Worm (Caenorhabditis elegans): ENCODE data around the gene chd-3.

chd-3 gene

DNA sequence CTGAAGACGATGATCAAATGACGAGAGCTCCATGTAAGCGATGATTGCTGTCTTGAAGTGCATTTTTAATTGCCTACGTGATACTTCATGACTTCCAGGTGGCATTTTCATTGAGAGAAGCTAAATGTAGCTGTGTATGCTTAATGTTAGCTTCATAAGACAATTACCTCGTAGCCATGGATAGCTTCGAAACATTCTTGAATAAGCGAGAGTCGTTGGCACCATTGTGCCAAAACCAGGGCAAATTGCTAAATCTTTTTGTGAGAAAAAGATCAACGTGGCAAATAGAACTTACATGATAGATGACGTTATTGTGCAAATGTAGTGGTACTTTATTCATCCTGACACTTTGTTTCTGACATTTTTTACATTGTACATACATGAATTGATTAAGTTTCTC is 10.9 kb upstream of the chd-3 start:
- no peak for TF ChIP-seq unc-62 (GFP tag; optimal IDR thresholded peaks at IDR 0.05)

DNA sequence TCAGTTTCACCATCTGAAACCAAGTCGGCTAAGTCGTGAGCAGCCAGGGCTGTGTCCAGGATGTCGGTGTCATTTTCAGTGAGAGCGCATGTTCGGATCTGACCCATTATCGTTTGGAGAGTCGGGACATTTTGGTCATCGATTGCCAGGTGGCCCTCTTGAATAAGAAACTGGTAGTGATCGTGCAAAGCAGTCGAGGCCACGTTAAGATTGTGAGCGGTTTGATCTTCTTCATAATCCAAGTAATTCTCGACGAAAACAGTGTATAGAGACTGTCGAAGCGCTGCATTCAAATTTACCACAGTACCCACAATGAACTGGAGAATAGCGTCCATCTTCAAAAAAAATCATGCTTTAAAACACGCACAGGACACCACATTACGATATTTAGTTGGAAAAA is 10.1 kb upstream of the chd-3 start, which contains the start of gene T14G8.6:
T14G8.6 (minus strand) TSS at position 338 of the 400 bp plus-strand sequence.
- TF ChIP-seq unc-62 (GFP tag; optimal IDR thresholded peaks at IDR 0.05): no peak

DNA sequence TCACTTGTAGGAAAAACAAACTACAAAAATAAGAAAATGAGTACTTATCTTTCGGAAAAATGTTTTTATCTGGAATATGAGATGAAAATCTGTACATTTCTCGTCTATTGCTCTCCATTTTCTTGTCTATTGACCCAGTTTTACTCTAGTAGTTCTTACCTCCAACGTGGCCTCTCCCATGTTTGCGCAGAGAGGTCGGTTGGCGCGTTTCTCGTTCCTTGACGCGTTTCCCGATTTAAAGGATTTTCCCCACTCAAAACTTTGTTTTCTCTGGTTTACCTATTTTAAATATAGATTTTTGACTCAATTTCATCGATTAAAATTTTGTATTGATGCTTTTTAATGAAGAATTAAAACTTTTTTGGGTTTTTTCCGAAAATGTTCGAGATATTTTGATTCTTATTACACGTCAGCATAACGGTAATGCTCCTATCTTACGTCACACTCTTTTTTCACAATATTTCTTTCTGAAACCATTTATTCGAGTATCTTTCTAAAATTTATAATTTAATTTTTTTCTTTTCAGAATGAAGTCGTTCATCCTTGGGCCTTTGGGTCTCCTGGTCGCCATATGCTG is 8.4 kb upstream of the chd-3 start, which contains the start of gene T14G8.3:
T14G8.3 (plus strand) TSS at position 527 of the 577 bp plus-strand sequence.
- TF ChIP-seq unc-62 (GFP tag; optimal IDR thresholded peaks at IDR 0.05): no peak

DNA sequence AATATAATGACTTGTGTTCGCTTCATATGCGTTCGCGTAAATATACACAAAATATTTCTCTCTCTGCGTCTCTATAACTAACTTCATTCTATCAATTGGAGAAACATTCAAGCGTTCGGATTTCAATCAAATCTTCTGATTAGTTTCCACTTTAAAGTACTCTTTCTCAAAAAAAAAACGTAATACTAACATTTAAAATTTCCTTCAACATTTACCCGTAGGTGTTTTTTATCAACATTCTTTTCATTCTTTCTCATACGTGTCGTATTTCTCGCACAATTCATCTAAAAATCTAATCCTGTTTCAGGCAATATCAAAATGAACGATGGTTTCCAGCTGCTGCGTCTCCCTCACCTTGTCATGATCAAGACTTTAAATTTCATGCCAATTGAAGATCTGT is 5.3 kb upstream of the chd-3 start, which contains the start of gene T14G8.2:
T14G8.2 (plus strand) TSS at position 301 of the 400 bp plus-strand sequence.
- no peak for TF ChIP-seq unc-62 (GFP tag; optimal IDR thresholded peaks at IDR 0.05)

DNA sequence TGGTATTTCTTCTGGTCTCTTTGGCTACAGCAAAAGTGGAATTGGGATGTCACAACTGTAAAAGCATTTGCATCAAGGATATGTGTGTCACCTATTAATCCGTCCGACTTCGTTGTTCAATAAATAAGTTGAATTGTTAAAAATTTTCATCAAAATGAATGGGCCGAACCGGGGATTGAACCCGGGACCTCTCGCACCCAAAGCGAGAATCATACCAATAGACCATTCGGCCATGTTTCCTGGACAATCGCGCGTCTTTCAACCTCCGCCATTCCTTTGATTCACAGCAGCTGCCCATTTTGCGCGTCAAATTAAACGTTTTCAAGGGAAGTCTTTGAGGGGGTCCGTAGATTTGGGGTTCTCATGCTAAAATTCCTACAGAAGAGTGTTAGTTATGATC is 2.3 kb upstream of the chd-3 start:
- TF ChIP-seq unc-62 (GFP tag; optimal IDR thresholded peaks at IDR 0.05): no peak

DNA sequence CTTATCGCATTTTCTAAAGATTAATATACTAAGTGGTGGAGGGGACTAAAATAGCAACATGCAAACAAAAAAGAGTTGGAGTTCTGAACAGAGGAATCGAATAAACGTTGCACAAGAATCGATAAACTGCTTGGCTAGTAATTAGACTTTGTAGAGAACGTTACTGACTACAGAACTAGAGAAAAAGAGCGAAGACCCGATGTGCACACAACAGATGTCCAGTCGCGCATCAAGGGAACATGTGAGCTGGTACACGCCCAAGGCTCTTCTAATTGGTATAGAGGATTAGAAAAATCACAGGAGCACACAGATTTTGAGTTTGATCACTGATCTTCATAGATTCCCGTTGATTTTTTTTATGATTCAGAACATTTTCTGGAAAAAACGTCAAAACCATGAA is 1.7 kb upstream of the chd-3 start:
- TF ChIP-seq unc-62 (GFP tag; optimal IDR thresholded peaks at IDR 0.05): no peak

DNA sequence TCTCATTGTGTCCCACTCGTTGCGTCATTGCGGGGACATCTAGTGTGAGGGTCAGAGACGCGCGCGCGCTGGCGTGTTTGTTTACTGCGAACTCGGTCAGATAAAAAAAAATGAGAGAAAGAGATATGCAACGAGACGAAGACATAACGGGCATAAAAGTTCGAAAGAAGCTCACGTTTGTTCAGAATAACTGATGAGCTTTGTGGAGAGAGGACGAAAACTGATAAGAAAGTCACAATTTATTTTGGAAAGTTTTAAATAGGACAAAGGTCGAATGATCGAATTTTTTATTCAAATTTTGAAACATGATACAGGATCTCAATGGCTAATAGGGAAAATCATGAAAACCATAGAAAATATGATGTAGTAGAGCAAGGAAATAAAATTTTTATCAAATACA is 678 bp upstream of the chd-3 start:
- no peak for TF ChIP-seq unc-62 (GFP tag; optimal IDR thresholded peaks at IDR 0.05)

DNA sequence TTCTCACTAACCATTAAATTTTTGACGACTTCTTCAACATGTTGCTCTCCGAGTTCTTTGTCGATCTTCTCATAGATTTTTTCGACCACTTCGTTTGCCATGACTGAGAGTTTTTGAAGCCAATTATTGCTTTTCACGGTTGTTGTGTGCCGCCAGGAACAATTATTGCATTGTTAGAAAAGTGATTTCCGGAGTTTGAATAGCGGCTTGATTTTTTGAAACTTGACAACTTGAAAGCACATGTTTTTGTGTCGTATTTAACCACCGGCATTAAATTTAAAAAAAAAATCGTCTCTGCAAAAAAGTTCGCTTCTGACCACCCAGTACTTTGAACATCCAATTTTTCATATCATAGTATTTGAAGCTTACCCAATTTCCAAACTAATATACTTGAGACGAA is 6.4 kb downstream of the chd-3 start, which contains the start of gene C52G5.3:
C52G5.3 (minus strand) TSS at position 101 of the 400 bp plus-strand sequence.
- no peak for TF ChIP-seq unc-62 (GFP tag; optimal IDR thresholded peaks at IDR 0.05)

DNA sequence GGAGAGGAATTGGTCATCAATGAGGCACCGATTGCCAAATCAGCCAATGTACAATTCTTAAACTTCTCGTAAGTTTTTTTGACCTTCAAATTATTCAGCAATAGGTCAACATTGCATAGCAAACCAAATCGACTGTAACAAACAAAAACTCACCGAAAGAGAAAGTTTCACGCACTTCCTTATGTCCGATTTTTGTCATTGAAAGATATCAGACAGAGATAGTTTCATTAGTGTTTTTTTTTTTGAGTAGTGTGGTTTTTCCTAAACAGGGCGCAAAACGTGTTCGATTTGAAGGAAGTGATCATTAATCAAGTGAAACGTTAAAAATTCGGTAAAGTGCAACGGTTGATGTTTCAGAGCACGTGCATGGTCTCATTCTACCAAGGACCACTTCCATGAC is 8.2 kb downstream of the chd-3 start:
- TF ChIP-seq unc-62 (GFP tag; optimal IDR thresholded peaks at IDR 0.05): no peak

DNA sequence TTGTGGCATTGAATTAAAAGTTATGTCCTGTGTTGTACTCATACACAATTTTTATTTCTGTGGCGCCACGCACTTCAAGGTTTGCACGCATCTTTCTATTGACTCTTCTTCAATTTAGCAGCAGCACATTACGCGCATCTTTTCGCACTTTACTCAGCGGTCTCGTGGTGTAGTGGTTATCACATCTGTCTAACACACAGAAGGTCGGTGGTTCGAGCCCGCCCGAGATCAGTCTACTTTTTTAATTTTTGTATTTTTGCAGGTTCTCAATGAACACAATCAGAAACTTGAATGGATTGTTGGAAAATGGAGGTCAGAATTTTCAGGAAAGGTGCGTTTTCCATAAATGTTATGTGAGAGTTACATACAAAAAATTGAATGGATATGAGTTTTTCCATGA is 8.9 kb downstream of the chd-3 start:
- TF ChIP-seq unc-62 (GFP tag; optimal IDR thresholded peaks at IDR 0.05): no peak

DNA sequence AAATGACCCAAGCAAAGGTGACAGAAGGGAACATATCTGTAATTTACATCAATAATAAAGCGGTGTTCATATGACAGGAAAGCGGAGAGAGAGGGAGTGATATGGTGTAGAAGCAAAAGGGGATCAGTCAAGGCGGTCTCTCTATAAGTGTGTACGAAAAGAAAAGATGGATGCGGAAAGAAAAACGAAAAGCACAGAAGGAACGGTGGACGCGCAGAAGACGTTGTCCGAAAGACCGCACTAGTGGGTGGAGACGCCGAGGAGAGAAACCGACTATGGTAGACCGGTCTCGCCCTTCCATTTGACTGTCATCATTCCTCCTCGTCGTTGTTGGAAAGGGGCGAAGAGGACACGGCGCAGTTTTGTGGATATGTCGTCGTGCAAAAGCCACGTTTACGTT is 9.4 kb downstream of the chd-3 start, which contains the start of gene C52G5.2:
C52G5.2 (plus strand) TSS at position 301 of the 400 bp plus-strand sequence.
- no peak for TF ChIP-seq unc-62 (GFP tag; optimal IDR thresholded peaks at IDR 0.05)

DNA sequence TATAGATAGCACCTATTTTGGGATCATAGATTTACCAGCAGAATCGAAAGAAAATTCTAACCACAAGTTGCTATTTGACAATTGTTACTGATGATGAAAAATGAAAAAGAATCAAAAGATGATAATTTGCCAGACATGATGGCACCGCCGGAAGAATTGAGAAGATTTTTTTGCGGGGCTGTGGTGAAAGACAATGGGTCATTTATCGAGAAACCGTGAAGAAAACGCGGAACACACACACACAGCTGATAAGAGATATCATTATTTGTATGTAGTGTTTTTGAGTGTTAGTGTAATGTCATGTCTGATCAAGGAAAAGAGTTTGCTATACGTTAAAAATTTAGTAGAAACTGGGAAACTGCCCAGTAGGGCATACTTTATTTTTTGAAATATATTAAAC is 17.6 kb downstream of the chd-3 start:
- TF ChIP-seq unc-62 (GFP tag; optimal IDR thresholded peaks at IDR 0.05): no peak

DNA sequence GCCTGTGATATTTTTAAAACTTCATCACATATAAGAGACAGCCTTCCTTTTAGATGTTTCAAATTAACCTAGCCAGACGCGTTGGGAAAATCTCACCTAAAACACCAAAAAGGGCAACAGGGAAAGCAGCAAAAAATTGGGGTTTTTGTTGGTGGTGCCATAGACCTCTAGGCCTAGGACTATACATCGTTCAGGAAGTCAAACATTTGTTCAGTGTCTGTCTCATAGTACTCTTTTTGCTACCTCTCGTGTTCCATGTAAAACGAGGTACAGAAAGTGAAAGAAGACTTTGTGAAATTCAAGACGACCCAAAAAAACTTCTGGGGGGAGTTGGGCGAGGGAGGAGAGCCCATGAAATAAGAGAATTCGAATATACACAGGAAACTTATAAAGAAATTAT is 23.3 kb downstream of the chd-3 start:
- no peak for TF ChIP-seq unc-62 (GFP tag; optimal IDR thresholded peaks at IDR 0.05)

DNA sequence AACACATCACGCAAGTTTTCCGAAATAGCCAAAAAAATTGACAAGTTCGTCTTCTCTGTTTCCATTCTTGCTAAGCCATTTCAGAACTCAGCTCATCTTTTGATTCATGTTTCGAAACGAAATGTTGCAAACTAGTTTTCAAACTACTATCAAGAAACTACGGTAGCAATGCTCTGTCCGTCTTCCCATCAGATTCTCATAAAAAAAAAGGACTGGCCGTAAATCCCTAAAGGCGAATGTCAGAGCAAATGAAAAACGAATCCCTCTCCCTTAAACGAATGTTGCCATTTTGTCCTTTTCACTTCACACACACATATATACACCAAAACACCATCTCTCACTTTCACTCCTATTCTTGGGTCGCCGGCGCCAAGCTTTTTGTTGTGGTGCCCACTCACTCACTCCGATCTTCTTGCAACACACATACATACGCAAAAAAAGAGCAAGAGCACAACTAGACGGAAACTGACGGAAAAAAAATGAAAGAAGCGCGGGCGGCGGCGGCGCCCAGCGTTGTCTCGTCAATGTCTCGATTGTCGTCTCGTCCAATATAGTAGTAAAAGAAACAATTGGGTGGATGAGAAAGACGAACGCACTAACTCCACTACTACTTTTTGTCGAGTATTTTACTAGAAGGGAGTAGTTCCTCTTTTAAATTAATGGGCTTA is 24.5 kb downstream of the chd-3 start:
- no peak for TF ChIP-seq unc-62 (GFP tag; optimal IDR thresholded peaks at IDR 0.05)

DNA sequence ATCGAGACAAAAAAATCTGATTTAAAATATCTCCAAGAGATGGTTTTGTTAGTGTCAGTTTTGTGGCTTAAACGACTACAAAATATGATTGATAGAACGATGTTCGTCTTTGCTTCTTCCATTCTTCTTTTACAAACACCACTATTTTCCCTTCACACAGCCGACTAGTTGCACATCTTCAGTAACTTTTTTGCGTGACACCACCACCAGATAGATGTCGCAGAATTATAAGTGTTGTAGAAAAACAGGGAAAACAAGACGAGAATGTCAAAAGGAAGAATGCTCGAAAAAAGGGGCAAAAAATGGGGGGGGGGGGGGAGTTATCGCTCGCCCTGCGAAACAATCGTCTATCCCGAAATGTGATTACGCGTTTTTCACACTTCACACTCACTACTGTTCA is 25.6 kb downstream of the chd-3 start:
- TF ChIP-seq unc-62 (GFP tag; optimal IDR thresholded peaks at IDR 0.05): no peak

DNA sequence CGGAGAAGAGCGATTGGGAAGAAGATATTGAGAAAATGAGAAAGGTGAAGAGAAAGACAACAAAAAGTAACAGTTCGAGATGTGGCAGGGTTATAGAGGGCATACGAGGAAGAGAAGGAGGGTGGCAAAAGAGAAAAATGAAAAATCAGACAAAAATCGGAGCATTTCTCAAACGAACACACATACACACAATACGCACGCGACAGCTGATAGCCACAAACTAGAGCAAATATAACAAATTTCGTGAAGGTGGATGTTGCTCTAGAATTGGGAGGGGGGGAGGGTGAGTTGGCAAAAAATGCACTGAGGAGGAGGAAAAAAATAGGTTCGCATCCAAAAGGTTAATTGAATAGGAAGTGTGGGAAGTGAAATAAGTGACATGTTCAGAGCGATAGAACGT is 27.2 kb downstream of the chd-3 start:
- no peak for TF ChIP-seq unc-62 (GFP tag; optimal IDR thresholded peaks at IDR 0.05)

DNA sequence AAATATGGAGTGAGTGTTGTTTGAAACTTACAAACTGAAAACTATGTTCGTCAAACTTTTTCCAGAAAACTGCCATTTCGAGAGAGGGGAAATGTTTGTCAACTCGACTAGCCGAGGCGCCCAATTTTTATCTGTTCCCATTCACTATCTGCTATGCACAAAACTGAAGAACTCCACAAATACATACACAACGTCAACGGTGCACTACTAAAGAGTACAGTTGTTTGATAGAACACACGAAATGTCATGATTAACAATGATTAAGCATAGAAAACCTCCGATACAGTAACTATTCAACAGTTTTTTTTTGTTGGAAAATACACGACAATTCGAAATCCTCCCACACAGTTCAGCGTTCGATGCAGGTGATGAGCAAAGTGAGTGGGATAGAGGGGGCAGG is 32.9 kb downstream of the chd-3 start:
- TF ChIP-seq unc-62 (GFP tag; optimal IDR thresholded peaks at IDR 0.05): no peak

Data from whole organism, dauer.